Fruit fly (Drosophila melanogaster) S2 (cell line): ENCODE measurements around the gene mh.

Experiments
- CG8478 ChIP-seq: fragments of >200 bp; optimal IDR thresholded peaks from 2 replicates; lab custom pipeline; 2018
- CTCF ChIP-seq, 2 experiments: fragments of >200 bp; optimal IDR thresholded peaks; 2 replicates each; lab custom pipeline; 2018

Gene mh

dm6 chrX:15475367-15475789, at the start of gene mh:
Gene mh, minus strand, starts transcription at chrX:15475400.
- TF ChIP-seq CG8478 (lab: Kevin White, UChicago) (no peak), CTCF (optimal IDR thresholded peaks at IDR 0.05; lab: Kevin White, UChicago) (no peak)

- TF ChIP-seq CTCF (optimal IDR thresholded peaks at IDR 0.05; lab: Kevin White, UChicago) = no peak
- TF ChIP-seq CG8478 (lab: Kevin White, UChicago) = no peak
Observed at dm6 chrX:15522426-15523153, 47.4 kb upstream of the mh start.

DNA sequence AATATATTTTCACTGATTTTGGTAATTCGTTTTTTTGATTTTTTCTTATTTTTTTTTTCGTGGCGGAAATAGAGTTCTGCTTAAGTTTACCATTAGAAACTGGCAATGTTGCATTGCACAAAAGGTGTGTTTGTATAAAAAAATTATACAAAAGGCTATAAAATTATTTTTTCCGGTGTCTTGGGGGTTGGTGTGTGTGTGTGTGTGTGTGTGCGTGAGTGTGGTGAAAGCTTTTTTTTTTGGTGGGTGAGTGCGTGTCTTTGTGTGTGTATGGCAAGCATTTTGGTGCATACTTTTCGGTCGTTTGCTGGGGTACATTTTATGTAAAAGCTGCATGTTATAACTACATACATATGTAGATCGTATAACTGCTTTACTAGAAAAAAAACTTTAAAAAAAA, 36.2 kb upstream of the mh start:
- TF ChIP-seq CTCF (optimal IDR thresholded peaks at IDR 0.05; lab: Kevin White, UChicago) (no peak), CG8478 (lab: Kevin White, UChicago) (no peak)

DNA sequence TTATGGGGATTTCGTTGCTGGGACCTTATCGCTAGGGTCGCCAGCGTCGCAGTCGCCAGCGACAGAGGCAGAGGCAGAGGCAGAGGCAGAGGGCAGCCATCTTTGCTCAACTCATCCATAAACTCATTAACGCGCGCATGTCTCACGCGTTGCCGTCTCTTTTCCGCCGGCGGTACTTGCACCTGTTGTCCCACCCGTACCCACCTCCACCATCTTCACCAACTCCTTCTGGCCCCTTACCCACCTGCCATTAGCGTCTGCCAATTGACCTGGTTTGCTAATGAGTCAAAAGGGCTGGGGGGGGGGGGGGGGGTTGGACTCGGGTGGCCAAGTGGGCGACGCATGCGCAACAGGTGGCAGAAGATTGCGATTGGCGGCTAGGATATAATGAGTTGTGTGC, 27.7 kb upstream of the mh start:
- TF ChIP-seq CG8478 (lab: Kevin White, UChicago) = no peak
- TF ChIP-seq CTCF (optimal IDR thresholded peaks at IDR 0.05; lab: Kevin White, UChicago) = no peak

- TF ChIP-seq CG8478 (lab: Kevin White, UChicago) = no peak
- TF ChIP-seq CTCF (optimal IDR thresholded peaks at IDR 0.05; lab: Kevin White, UChicago) = no peak
Observed at dm6 chrX:15501706-15502267, 26.6 kb upstream of the mh start.

DNA sequence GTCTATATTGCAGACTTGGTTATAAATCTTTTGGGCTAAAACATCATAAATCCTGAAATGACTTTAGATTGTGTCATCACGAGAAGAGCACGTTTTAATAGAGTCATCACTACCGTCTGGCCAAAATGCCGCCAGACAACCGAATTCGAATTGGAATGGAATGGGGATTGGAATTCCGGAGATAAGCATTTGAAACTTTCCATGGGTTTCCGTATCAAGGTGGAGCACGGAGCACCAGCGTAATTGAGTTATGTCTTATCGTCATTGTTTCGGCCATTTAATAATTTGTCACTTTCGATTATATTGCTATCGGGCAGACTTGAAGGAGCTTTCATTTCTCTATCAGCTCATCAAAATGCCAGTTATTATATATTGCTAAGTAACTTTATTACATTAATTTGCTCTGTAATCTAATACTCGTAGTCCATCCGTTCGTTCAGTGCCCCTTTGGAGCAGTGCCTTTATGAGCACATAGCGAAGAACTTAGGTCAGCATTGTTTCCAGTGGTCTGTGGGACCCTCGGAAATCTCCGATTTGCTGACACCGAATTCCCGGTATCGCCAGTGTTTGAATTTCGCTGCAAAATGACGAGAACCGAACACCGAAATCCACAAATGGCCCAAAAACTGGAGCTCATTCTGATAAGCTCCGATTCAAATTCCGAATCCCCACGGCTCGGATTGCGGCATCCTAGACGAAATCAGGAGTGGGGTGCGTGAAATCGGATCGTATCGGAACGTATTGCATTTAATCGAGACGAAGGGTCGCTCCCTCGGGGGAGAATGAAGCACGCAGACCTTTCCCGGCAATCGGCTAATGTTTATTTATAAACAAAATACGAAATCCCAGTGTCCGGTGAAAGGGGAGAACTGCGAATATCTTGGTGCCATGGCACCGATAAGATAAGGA, 25.1 kb upstream of the mh start:
- TF ChIP-seq CTCF (optimal IDR thresholded peaks at IDR 0.05; lab: Kevin White, UChicago) (no peak), CG8478 (lab: Kevin White, UChicago) (no peak)

- peak; percentile 45 to 64 for TF ChIP-seq CTCF (optimal IDR thresholded peaks at IDR 0.05; lab: Kevin White, UChicago)
- TF ChIP-seq CG8478 (lab: Kevin White, UChicago) = no peak
Observed at dm6 chrX:15498791-15499190, 23.6 kb upstream of the mh start.

dm6 chrX:15497440-15498271, 22.5 kb upstream of the mh start:
- TF ChIP-seq CG8478 (lab: Kevin White, UChicago) (no peak), CTCF (optimal IDR thresholded peaks at IDR 0.05; lab: Kevin White, UChicago) (no peak)

dm6 chrX:15496651-15497409, 21.6 kb upstream of the mh start:
- TF ChIP-seq CG8478 (lab: Kevin White, UChicago) (no peak), CTCF (optimal IDR thresholded peaks at IDR 0.05; lab: Kevin White, UChicago) (no peak)

DNA sequence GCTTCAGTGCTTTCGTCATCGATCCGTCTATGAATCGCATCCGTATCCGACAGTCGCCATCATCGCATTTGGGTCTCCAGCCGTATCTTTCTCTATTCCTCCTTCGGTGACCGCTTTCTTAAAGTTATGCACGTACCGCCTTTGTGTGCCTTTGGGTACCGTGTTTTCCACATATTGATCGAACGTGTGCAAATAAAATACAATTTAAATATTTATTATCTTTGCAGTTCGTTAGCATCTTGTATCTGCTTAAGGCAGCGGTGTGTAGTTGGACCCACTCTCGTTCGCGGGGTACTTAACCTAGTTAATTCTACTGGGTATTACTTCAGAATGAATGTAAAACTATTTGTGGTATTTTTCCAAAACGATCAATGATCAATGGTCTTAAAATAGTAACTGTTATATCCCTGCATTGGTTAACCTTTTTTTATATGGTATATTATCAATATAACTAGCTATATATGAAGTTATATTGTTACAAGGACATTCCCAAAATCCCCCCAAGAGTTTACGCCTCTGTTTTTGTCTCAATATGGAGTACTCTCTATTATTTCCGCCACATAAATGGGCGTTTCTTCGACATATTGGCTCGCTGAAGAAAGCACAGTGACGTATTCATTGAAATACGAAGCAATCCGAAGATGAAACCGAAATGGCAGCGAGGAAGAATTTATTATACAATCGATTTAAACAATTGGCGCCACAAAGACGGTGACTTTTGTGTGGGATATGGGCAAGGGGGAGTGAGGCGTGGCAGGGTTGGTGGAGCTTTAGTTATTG, 20.6 kb upstream of the mh start:
- no peak for TF ChIP-seq CTCF (optimal IDR thresholded peaks at IDR 0.05; lab: Kevin White, UChicago)
- TF ChIP-seq CG8478 (lab: Kevin White, UChicago) = no peak

- no peak for TF ChIP-seq CG8478 (lab: Kevin White, UChicago)
- TF ChIP-seq CTCF (optimal IDR thresholded peaks at IDR 0.05; lab: Kevin White, UChicago) = peak; percentile 73 to 81
Observed at dm6 chrX:15490519-15490918, 15.3 kb upstream of the mh start.

dm6 chrX:15486682-15487081, 11.5 kb upstream of the mh start, which contains the start of gene Gmap:
Gene Gmap, plus strand, starts transcription at chrX:15486922.
- no peak for TF ChIP-seq CG8478 (lab: Kevin White, UChicago)
- no peak for TF ChIP-seq CTCF (optimal IDR thresholded peaks at IDR 0.05; lab: Kevin White, UChicago)
